Worm (Caenorhabditis elegans): ENCODE results near the gene ZK637.14.

ZK637.14 gene

ce11 chrIII:8887184-8887801 is 1.7 kb downstream of the ZK637.14 start, which contains the start of gene famh-136 (continued):
- TF ChIP-seq lir-3 (tag; optimal IDR thresholded peaks at IDR 0.05), result no peak
- no peak for TF ChIP-seq skn-1 (tag; optimal IDR thresholded peaks at IDR 0.05)
- no peak for TF ChIP-seq ceh-28 (tag; optimal IDR thresholded peaks at IDR 0.05)
- peak in 1 of 2 experiments; percentile 99 for TF ChIP-seq unc-62 (GFP tag; optimal IDR thresholded peaks at IDR 0.05 in 1 of 2)
- TF ChIP-seq unc-62 (tag; optimal IDR thresholded peaks at IDR 0.05), result no peak
- TF ChIP-seq zfp-2 (tag; optimal IDR thresholded peaks at IDR 0.05), result no peak

- TF ChIP-seq spr-3 (GFP tag; optimal IDR thresholded peaks at IDR 0.05) (no peak), mep-1 (tag; optimal IDR thresholded peaks at IDR 0.05) (peak; percentile 20), dve-1 (tag; optimal IDR thresholded peaks at IDR 0.05; ENCODE audit: insufficient read depth) (peak; percentile 16), zfp-3 (GFP tag; conservative IDR thresholded peaks at IDR 0.05) (no peak), lin-13 (GFP tag; optimal IDR thresholded peaks at IDR 0.05) (no peak), hlh-30 (tag; optimal IDR thresholded peaks at IDR 0.05; ENCODE audit: insufficient read depth) (peak; percentile 40), lsy-2 (tag; optimal IDR thresholded peaks at IDR 0.05) (peak in 1 of 2 experiments; percentile 32), rbr-2 (tag; optimal IDR thresholded peaks at IDR 0.05) (peak; percentile 33), lin-38 (GFP tag; IDR thresholded peaks at IDR 0.05) (no peak), hmg-1.1 (GFP tag; IDR thresholded peaks at IDR 0.05) (peak; percentile 24; the same call in 1 of the 2 replicates), zip-11 (GFP tag; IDR thresholded peaks at IDR 0.05) (no peak), nhr-77 (tag; optimal IDR thresholded peaks at IDR 0.05) (no peak), unc-62 (GFP tag; optimal IDR thresholded peaks at IDR 0.05 in 1 of 2) (peak in 1 of 2 experiments; percentile 55), unc-62 (tag; optimal IDR thresholded peaks at IDR 0.05) (no peak)
Observed at ce11 chrIII:8886309-8886708, 2.6 kb downstream of the ZK637.14 start.

ce11 chrIII:8885150-8885549 is 3.8 kb downstream of the ZK637.14 start, which contains the start of gene svop-1:
TSS of gene svop-1 (minus strand) at chrIII:8885488.
- TF ChIP-seq mes-2 (tag; optimal IDR thresholded peaks at IDR 0.05; ENCODE audit: poor library complexity, severe bottlenecking), result no peak
- no peak for TF ChIP-seq lsy-2 (tag; optimal IDR thresholded peaks at IDR 0.05)
- TF ChIP-seq unc-62 (GFP tag; optimal IDR thresholded peaks at IDR 0.05 in 1 of 2), result peak in 1 of 2 experiments; percentile 7
- TF ChIP-seq unc-62 (tag; optimal IDR thresholded peaks at IDR 0.05), result no peak
- no peak for TF ChIP-seq nhr-10 (tag; optimal IDR thresholded peaks at IDR 0.05)

- TF ChIP-seq aha-1 (tag), result peak; percentile 55
- no peak for TF ChIP-seq D1046.2 (GFP tag; IDR thresholded peaks at IDR 0.05)
- peak in 1 of 2 experiments; percentile 74 for TF ChIP-seq unc-62 (GFP tag; optimal IDR thresholded peaks at IDR 0.05 in 1 of 2)
- TF ChIP-seq unc-62 (tag; optimal IDR thresholded peaks at IDR 0.05), result no peak
Observed at ce11 chrIII:8882333-8882732, 6.6 kb downstream of the ZK637.14 start.

- TF ChIP-seq ceh-28 (tag; optimal IDR thresholded peaks at IDR 0.05), result no peak
- TF ChIP-seq vab-7 (GFP tag; IDR thresholded peaks at IDR 0.05), result no peak
- TF ChIP-seq hmg-1.1 (GFP tag; IDR thresholded peaks at IDR 0.05), result no peak
- no peak for TF ChIP-seq egl-27 (tag; optimal IDR thresholded peaks at IDR 0.05)
- TF ChIP-seq madf-9 (GFP tag; conservative IDR thresholded peaks at IDR 0.05), result no peak
- no peak for TF ChIP-seq nhr-11 (tag; optimal IDR thresholded peaks at IDR 0.05)
- TF ChIP-seq nhr-237 (tag; optimal IDR thresholded peaks at IDR 0.05), result no peak
- no peak for TF ChIP-seq aly-2 (tag; optimal IDR thresholded peaks at IDR 0.05)
- TF ChIP-seq egl-43 (GFP tag; IDR thresholded peaks at IDR 0.05), result no peak
- no peak for TF ChIP-seq F10B5.3 (tag; optimal IDR thresholded peaks at IDR 0.05)
- TF ChIP-seq F49E8.2 (tag; optimal IDR thresholded peaks at IDR 0.05; ENCODE audit: borderline replicate concordance), result no peak
- TF ChIP-seq dmd-9 (GFP tag; IDR thresholded peaks at IDR 0.05), result no peak
- no peak for TF ChIP-seq lir-3 (tag; optimal IDR thresholded peaks at IDR 0.05)
- no peak for TF ChIP-seq lim-7 (GFP tag; IDR thresholded peaks at IDR 0.05)
- TF ChIP-seq lin-38 (GFP tag; IDR thresholded peaks at IDR 0.05), result no peak; the same call in 1 of the 2 replicates
- TF ChIP-seq daf-19 (GFP tag; conservative IDR thresholded peaks at IDR 0.05), result no peak
- no peak for TF ChIP-seq lin-15B (tag; optimal IDR thresholded peaks at IDR 0.05)
- TF ChIP-seq daf-12 (tag; optimal IDR thresholded peaks at IDR 0.05), result no peak
- no peak for TF ChIP-seq fkh-10 (GFP tag; optimal IDR thresholded peaks at IDR 0.05)
- TF ChIP-seq T20F7.1 (GFP tag; optimal IDR thresholded peaks at IDR 0.05), result peak; percentile 7
- peak; percentile 83 for TF ChIP-seq nhr-77 (tag; optimal IDR thresholded peaks at IDR 0.05)
- peak; percentile 39 for TF ChIP-seq nhr-48 (tag; optimal IDR thresholded peaks at IDR 0.05)
- TF ChIP-seq zip-2 (tag; optimal IDR thresholded peaks at IDR 0.05), result no peak
- no peak for TF ChIP-seq mxl-3 (GFP tag; optimal IDR thresholded peaks at IDR 0.05)
- TF ChIP-seq nhr-42 (GFP tag; IDR thresholded peaks at IDR 0.05), result no peak
- TF ChIP-seq skn-1 (tag; optimal IDR thresholded peaks at IDR 0.05), result no peak
- TF ChIP-seq aha-1 (tag), result peak; percentile 26
Observed at ce11 chrIII:8878960-8879359, 10.0 kb downstream of the ZK637.14 start.

Data from whole organism, L4 larva.